Worm (Caenorhabditis elegans) whole organism, late embryonic: ENCODE measurements around the gene gipc-1.

Source experiments
- ahr-1 ChIP-seq: sonication (generic microtip); optimal IDR thresholded peaks from 2 replicates; lab custom pipeline; 2016; ENCODE audit warnings: missing genetic modification characterization, missing compliant biosample characterization
- ama-1 ChIP-seq: fragments of 150-350 bp; optimal IDR thresholded peaks from 2 replicates; lab custom pipeline; 2014
- ceh-18 ChIP-seq: sonication (generic microtip); optimal IDR thresholded peaks from 2 replicates; lab custom pipeline; 2016; ENCODE audit warnings: missing genetic modification characterization, missing compliant biosample characterization
- ceh-19 ChIP-seq: fragments of 200-800 bp; sonication (Bioruptor generic); optimal IDR thresholded peaks from 2 replicates; lab custom pipeline; 2018; ENCODE audit warnings: mild to moderate bottlenecking, missing genetic modification characterization, missing compliant biosample characterization
- ceh-45 ChIP-seq: fragments of 200-800 bp; sonication (Bioruptor generic); IDR thresholded peaks from 2 replicates; pipeline ENCODE4 v1.3.6; 2022; ENCODE audit warnings: missing genetic modification reagents, missing genetic modification characterization, missing compliant biosample characterization
- fax-1 ChIP-seq: sonication (generic microtip); optimal IDR thresholded peaks from 2 replicates; lab custom pipeline; 2016; ENCODE audit warnings: missing genotype, missing genetic modification characterization, missing compliant biosample characterization
- mec-3 ChIP-seq: sonication (generic microtip); optimal IDR thresholded peaks from 2 replicates; lab custom pipeline; 2016; ENCODE audit warnings: borderline replicate concordance, missing genetic modification characterization, missing compliant biosample characterization
- pqm-1 ChIP-seq: sonication (generic microtip); optimal IDR thresholded peaks from 2 replicates; lab custom pipeline; 2016; ENCODE audit warnings: missing genetic modification characterization, missing compliant biosample characterization
- sdc-2 ChIP-seq: sonication (generic microtip); optimal IDR thresholded peaks from 2 replicates; lab custom pipeline; 2016; ENCODE audit warnings: missing genotype, missing genetic modification characterization, missing compliant biosample characterization
- tbx-2 ChIP-seq: sonication (generic microtip); optimal IDR thresholded peaks from 2 replicates; lab custom pipeline; 2016; ENCODE audit warnings: missing genetic modification characterization, missing compliant biosample characterization

DNA sequence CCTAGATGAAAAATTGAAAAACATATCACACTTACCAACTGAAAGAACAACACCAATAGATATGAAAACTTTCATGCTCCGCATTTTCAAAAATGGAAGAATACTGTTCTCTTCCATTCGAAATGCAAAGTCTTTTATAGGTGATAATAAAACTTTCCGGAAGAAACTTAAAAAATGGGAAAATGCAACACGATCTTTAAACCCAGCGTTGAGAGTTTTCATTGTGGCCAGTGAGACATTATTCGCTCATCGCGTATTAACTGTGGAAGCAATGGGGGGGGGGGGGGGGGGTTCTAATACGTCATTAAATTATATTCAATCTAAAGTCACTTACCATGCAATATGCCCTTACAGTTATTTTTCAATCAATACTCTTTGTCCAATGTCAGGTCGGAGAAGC, 26.3 kb upstream of the gipc-1 start, which contains the start of the genes clec-157 and fkh-5:
- TF ChIP-seq fax-1 (tag; lab: Kevin White, UChicago) = no peak
- TF ChIP-seq ama-1 = no peak
- TF ChIP-seq tbx-2 (tag; lab: Kevin White, UChicago) = no peak
- no peak for TF ChIP-seq ahr-1
- no peak for TF ChIP-seq ceh-18 (tag; lab: Kevin White, UChicago)
- TF ChIP-seq sdc-2 (tag; lab: Kevin White, UChicago) = no peak
- TF ChIP-seq mec-3 (tag; lab: Kevin White, UChicago) = no peak
- TF ChIP-seq ceh-19 (GFP tag; lab: Kevin White, UChicago) = no peak
- no peak for TF ChIP-seq ceh-45
- TF ChIP-seq pqm-1 (tag; lab: Kevin White, UChicago) = no peak
